Fruit fly (Drosophila melanogaster): Measurements from ENCODE around the gene Ugalt.

Ugalt gene

DNA sequence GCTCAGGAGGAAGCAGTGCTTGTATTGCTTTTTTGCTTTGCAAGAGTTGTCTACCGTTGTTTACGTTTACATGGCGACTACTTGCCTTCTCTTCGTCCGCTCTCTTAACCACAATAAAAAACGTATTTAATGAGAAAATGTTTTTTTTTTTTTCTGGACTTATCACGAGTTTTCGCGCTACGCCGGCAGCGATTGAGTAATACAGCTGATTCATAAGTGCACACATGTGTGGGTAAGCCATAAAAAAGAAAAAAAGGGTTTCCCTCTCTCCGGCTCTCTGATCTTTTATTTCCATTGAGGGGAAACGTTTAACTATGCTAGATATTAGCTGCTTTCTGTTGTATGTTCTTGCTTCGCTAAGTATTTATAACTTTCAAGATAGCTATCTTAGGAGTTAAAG lies 38.4 kb upstream of the Ugalt start (continued):
- TF ChIP-seq hth (optimal IDR thresholded peaks at IDR 0.05): no peak
- no peak for TF ChIP-seq Dll (GFP tag; IDR thresholded peaks at IDR 0.05; ENCODE audit: partially characterized antibody)
- TF ChIP-seq Bteb2 (GFP tag; optimal IDR thresholded peaks at IDR 0.05): no peak
- no peak for TF ChIP-seq CG17829 (tag; optimal IDR thresholded peaks at IDR 0.05)
- no peak for TF ChIP-seq CG1024 (GFP tag; IDR thresholded peaks at IDR 0.05)
- no peak for TF ChIP-seq CG11560 (tag; IDR thresholded peaks at IDR 0.05)
- TF ChIP-seq CG15696 (tag; optimal IDR thresholded peaks at IDR 0.05): no peak
- TF ChIP-seq Dip3 (GFP tag; optimal IDR thresholded peaks at IDR 0.05): no peak
- TF ChIP-seq CG1602 (GFP tag; optimal IDR thresholded peaks at IDR 0.05): no peak
- no peak for TF ChIP-seq odd (GFP tag; optimal IDR thresholded peaks at IDR 0.05)
- no peak for TF ChIP-seq usp (GFP tag; optimal IDR thresholded peaks at IDR 0.05)
- no peak for TF ChIP-seq CG32772 (GFP tag; IDR thresholded peaks at IDR 0.05)
- TF ChIP-seq p53 (GFP tag; optimal IDR thresholded peaks at IDR 0.05): no peak
- no peak for TF ChIP-seq shn (GFP tag; optimal IDR thresholded peaks at IDR 0.05)
- TF ChIP-seq lov (optimal IDR thresholded peaks at IDR 0.05): no peak
- no peak for TF ChIP-seq lov (GFP tag; IDR thresholded peaks at IDR 0.05)
- TF ChIP-seq Usf (GFP tag; optimal IDR thresholded peaks at IDR 0.05): no peak
- TF ChIP-seq Hr39 (optimal IDR thresholded peaks at IDR 0.05): no peak
- peak; percentile 81 for TF ChIP-seq sqz (GFP tag; optimal IDR thresholded peaks at IDR 0.05)
- TF ChIP-seq vvl (GFP tag; IDR thresholded peaks at IDR 0.05): no peak
- no peak for TF ChIP-seq Poxn (GFP tag; IDR thresholded peaks at IDR 0.05)
- TF ChIP-seq CG3163 (GFP tag; optimal IDR thresholded peaks at IDR 0.05): peak; percentile 78

- no peak for TF ChIP-seq Gsc (GFP tag; IDR thresholded peaks at IDR 0.05)
Measured at dm6 chrX:2740084-2740483, 36.4 kb upstream of the Ugalt start, which contains the start of gene kirre. Gene kirre (plus strand): TSS chrX:2740384.

dm6 chrX:2738663-2739062 lies 35.0 kb upstream of the Ugalt start, which contains the start of gene crm:
Gene crm (minus strand): TSS chrX:2738773.
- TF ChIP-seq pzg (GFP tag; optimal IDR thresholded peaks at IDR 0.05) (peak; percentile 54), BEAF-32 (GFP tag; optimal IDR thresholded peaks at IDR 0.05) (peak; percentile 20), HmgZ (tag; optimal IDR thresholded peaks at IDR 0.05) (peak; percentile 15), CG12155 (GFP tag; optimal IDR thresholded peaks at IDR 0.05) (peak; percentile 8), CG11723 (GFP tag; optimal IDR thresholded peaks at IDR 0.05) (no peak), bcd (GFP tag; optimal IDR thresholded peaks at IDR 0.05) (no peak), tna (GFP tag; IDR thresholded peaks at IDR 0.05; ENCODE audit: partially characterized antibody) (no peak), fru (optimal IDR thresholded peaks at IDR 0.05) (no peak), CG13287 (GFP tag; IDR thresholded peaks at IDR 0.05; ENCODE audit: partially characterized antibody) (peak; percentile 26; the same call in 1 of the 2 replicates), Rfx (GFP tag; IDR thresholded peaks at IDR 0.05) (0 out of 2 replicates have a peak, but pooled peaks have one; percentile 34), Dp (GFP tag; optimal IDR thresholded peaks at IDR 0.05) (peak; percentile 4), hbn (GFP tag; IDR thresholded peaks at IDR 0.05; ENCODE audit: partially characterized antibody) (0 out of 2 replicates have a peak, but pooled peaks have one; percentile 13), CG6254 (GFP tag; optimal IDR thresholded peaks at IDR 0.05) (no peak), Med (GFP tag) (peak; percentile 45), grau (tag; optimal IDR thresholded peaks at IDR 0.05) (peak; percentile 5), trem (tag; optimal IDR thresholded peaks at IDR 0.05) (peak; percentile 30), CG2712 (tag; optimal IDR thresholded peaks at IDR 0.05) (peak; percentile 56), CG1024 (GFP tag; IDR thresholded peaks at IDR 0.05) (no peak), CG2120 (GFP tag; optimal IDR thresholded peaks at IDR 0.05) (no peak), CoRest (tag; optimal IDR thresholded peaks at IDR 0.05) (peak; percentile 9), br (optimal IDR thresholded peaks at IDR 0.05) (no peak), CG17186 (GFP tag; optimal IDR thresholded peaks at IDR 0.05) (peak; percentile 99), Nf-YA (GFP tag; IDR thresholded peaks at IDR 0.05) (no peak), CG9797 (GFP tag; optimal IDR thresholded peaks at IDR 0.05) (peak; percentile 24), Sry-β (GFP tag; optimal IDR thresholded peaks at IDR 0.05) (peak; percentile 98), tgo (GFP tag; IDR thresholded peaks at IDR 0.05) (no peak), Hsf (GFP tag; optimal IDR thresholded peaks at IDR 0.05) (no peak), row (GFP tag; IDR thresholded peaks at IDR 0.05) (peak; percentile 85), MTF-1 (GFP tag; optimal IDR thresholded peaks at IDR 0.05; ENCODE audit: borderline replicate concordance) (no peak)

All from whole organism, embryonic.